Fruit fly (Drosophila melanogaster) whole organism, embryonic: ENCODE results near the gene CG31064.

Experiments used
- CG10209 ChIP-seq: fragments of 200-800 bp; sonication (Bioruptor generic); optimal IDR thresholded peaks from 3 replicates; lab custom pipeline; 2017; ENCODE audit warnings: missing biosample characterization, mild to moderate bottlenecking, missing genetic modification characterization, missing genetic modification reagents
- CG1024 ChIP-seq: fragments of 200-800 bp; sonication (Bioruptor generic); IDR thresholded peaks from 2 replicates; pipeline ENCODE4 v1.3.6; 2022; ENCODE audit warnings: missing biosample characterization, missing genetic modification characterization
- CG10543 ChIP-seq: fragments of 200-800 bp; sonication (Bioruptor generic); optimal IDR thresholded peaks from 3 replicates; lab custom pipeline; 2017; ENCODE audit warnings: missing biosample characterization, mild to moderate bottlenecking, missing genetic modification characterization, moderate library complexity
- CG11504 ChIP-seq: fragments of 200-800 bp; sonication (Bioruptor generic); optimal IDR thresholded peaks from 3 replicates; lab custom pipeline; 2019; ENCODE audit warnings: missing biosample characterization, mild to moderate bottlenecking, missing genetic modification characterization, moderate library complexity
- CG11695 ChIP-seq: fragments of 200-800 bp; sonication (Bioruptor generic); IDR thresholded peaks from 3 replicates; pipeline ENCODE4 v1.3.6; 2022; ENCODE audit warnings: missing biosample characterization, missing genetic modification characterization
- CG12236 ChIP-seq: fragments of 200-800 bp; sonication (Bioruptor generic); optimal IDR thresholded peaks from 2 replicates; lab custom pipeline; 2016; ENCODE audit warnings: missing biosample characterization, missing genetic modification characterization
- CG12391 ChIP-seq: fragments of 200-800 bp; sonication (Bioruptor generic); optimal IDR thresholded peaks from 3 replicates; lab custom pipeline; 2018; ENCODE audit warnings: missing biosample characterization, mild to moderate bottlenecking, missing genetic modification characterization, moderate library complexity
- CG15514 ChIP-seq: fragments of 200-800 bp; sonication (Bioruptor generic); optimal IDR thresholded peaks from 3 replicates; lab custom pipeline; 2017; ENCODE audit warnings: missing biosample characterization, missing genetic modification characterization, mild to moderate bottlenecking, moderate library complexity, missing genetic modification reagents
- CG17359 ChIP-seq: fragments of 200-800 bp; sonication (Bioruptor generic); optimal IDR thresholded peaks from 3 replicates; lab custom pipeline; 2018; ENCODE audit warnings: missing biosample characterization, mild to moderate bottlenecking, missing genetic modification characterization, moderate library complexity
- CG17568 ChIP-seq: fragments of 200-800 bp; sonication (Bioruptor generic); optimal IDR thresholded peaks from 2 replicates; lab custom pipeline; 2018; ENCODE audit warnings: missing biosample characterization, mild to moderate bottlenecking, missing genetic modification characterization, moderate library complexity
- CG17912 ChIP-seq: fragments of 200-800 bp; sonication (Bioruptor generic); optimal IDR thresholded peaks from 2 replicates; lab custom pipeline; 2018; ENCODE audit warnings: missing biosample characterization, mild to moderate bottlenecking, missing genetic modification characterization
- CG2202 ChIP-seq: fragments of 200-800 bp; sonication (Bioruptor generic); optimal IDR thresholded peaks from 2 replicates; lab custom pipeline; 2018; ENCODE audit warnings: missing biosample characterization, mild to moderate bottlenecking, missing genetic modification characterization
- CG30020 ChIP-seq: fragments of 200-800 bp; optimal IDR thresholded peaks from 2 replicates; lab custom pipeline; 2019; ENCODE audit warnings: missing biosample characterization, mild to moderate bottlenecking, missing genetic modification characterization, moderate library complexity
- CG30431 ChIP-seq: fragments of 200-800 bp; sonication (Bioruptor generic); optimal IDR thresholded peaks from 2 replicates; lab custom pipeline; 2017; ENCODE audit warnings: missing biosample characterization, missing genetic modification characterization
- CG33213 ChIP-seq: fragments of 200-800 bp; sonication (Bioruptor generic); optimal IDR thresholded peaks from 3 replicates; lab custom pipeline; 2016; ENCODE audit warnings: missing biosample characterization, missing genetic modification characterization
- CG33557 ChIP-seq: fragments of 200-800 bp; sonication (Bioruptor generic); optimal IDR thresholded peaks from 2 replicates; lab custom pipeline; 2019; ENCODE audit warnings: missing biosample characterization, mild to moderate bottlenecking, missing genetic modification characterization, moderate library complexity
- CG34422 ChIP-seq: fragments of 200-800 bp; sonication (Bioruptor generic); IDR thresholded peaks from 3 replicates; pipeline ENCODE4 v1.3.6; 2022; ENCODE audit warnings: missing biosample characterization, missing genetic modification characterization
- CG42726 ChIP-seq: fragments of 200-800 bp; sonication (Bioruptor generic); IDR thresholded peaks from 2 replicates; pipeline ENCODE4 v1.3.6; 2022; ENCODE audit warnings: missing biosample characterization, missing genetic modification characterization; ENCODE audit not compliant: partially characterized antibody
- CG5245 ChIP-seq: fragments of 200-800 bp; sonication (Bioruptor generic); optimal IDR thresholded peaks from 3 replicates; lab custom pipeline; 2016; ENCODE audit warnings: missing biosample characterization, missing genetic modification characterization
- CG6654 ChIP-seq: fragments of 200-800 bp; sonication (Bioruptor generic); optimal IDR thresholded peaks from 2 replicates; lab custom pipeline; 2017; ENCODE audit warnings: missing biosample characterization, mild to moderate bottlenecking, missing genetic modification characterization
- CG6683 ChIP-seq: fragments of 200-800 bp; sonication (Bioruptor generic); optimal IDR thresholded peaks from 2 replicates; lab custom pipeline; 2017; ENCODE audit warnings: missing biosample characterization, mild to moderate bottlenecking, missing genetic modification characterization, missing genetic modification reagents
- CG6791 ChIP-seq: fragments of 200-800 bp; sonication (Bioruptor generic); IDR thresholded peaks from 3 replicates; pipeline ENCODE4 v1.3.6; 2022; ENCODE audit warnings: missing biosample characterization, missing genetic modification characterization; ENCODE audit not compliant: partially characterized antibody
- CG7928 ChIP-seq: fragments of 200-800 bp; sonication (Bioruptor generic); optimal IDR thresholded peaks from 2 replicates; lab custom pipeline; 2017; ENCODE audit warnings: missing biosample characterization, mild to moderate bottlenecking, missing genetic modification characterization
- CG8765 ChIP-seq: fragments of 200-800 bp; sonication (Bioruptor generic); IDR thresholded peaks from 2 replicates; pipeline ENCODE4 v1.3.6; 2022; ENCODE audit warnings: missing biosample characterization, missing genetic modification characterization
- CG9727 ChIP-seq: fragments of 200-800 bp; sonication (Bioruptor generic); optimal IDR thresholded peaks from 3 replicates; lab custom pipeline; 2017; ENCODE audit warnings: missing biosample characterization, mild to moderate bottlenecking, missing genetic modification characterization
- CTCF ChIP-seq: fragments of 200-800 bp; sonication (Bioruptor generic); optimal IDR thresholded peaks from 2 replicates; lab custom pipeline; 2017; ENCODE audit warnings: missing biosample characterization, mild to moderate bottlenecking, missing genetic modification characterization, moderate library complexity
- Deaf1 ChIP-seq: fragments of 200-800 bp; optimal IDR thresholded peaks from 3 replicates; lab custom pipeline; 2019; ENCODE audit warnings: missing biosample characterization, mild to moderate bottlenecking, missing genetic modification characterization, moderate library complexity
- HLH4C ChIP-seq: fragments of 200-800 bp; sonication (Bioruptor generic); IDR thresholded peaks from 3 replicates; pipeline ENCODE4 v1.3.6; 2022; ENCODE audit warnings: missing biosample characterization, missing genetic modification characterization; ENCODE audit not compliant: partially characterized antibody
- Hmx ChIP-seq: fragments of 200-800 bp; sonication (Bioruptor generic); optimal IDR thresholded peaks from 2 replicates; lab custom pipeline; 2016; ENCODE audit warnings: missing biosample characterization, missing genetic modification characterization
- NC2β ChIP-seq: fragments of 200-800 bp; sonication (Bioruptor generic); optimal IDR thresholded peaks from 2 replicates; lab custom pipeline; 2016; ENCODE audit warnings: missing biosample characterization, missing genetic modification characterization
- PHDP ChIP-seq: fragments of 200-800 bp; sonication (Bioruptor generic); optimal IDR thresholded peaks from 3 replicates; lab custom pipeline; 2018; ENCODE audit warnings: missing biosample characterization, mild to moderate bottlenecking, missing genetic modification characterization, moderate library complexity
- Rx ChIP-seq: fragments of 200-800 bp; sonication (Bioruptor generic); IDR thresholded peaks from 2 replicates; pipeline ENCODE4 v1.3.6; 2022; ENCODE audit warnings: missing biosample characterization, missing genetic modification characterization
- Sox100B ChIP-seq: fragments of 200-800 bp; sonication (Bioruptor generic); optimal IDR thresholded peaks from 3 replicates; lab custom pipeline; 2018; ENCODE audit warnings: missing biosample characterization, mild to moderate bottlenecking, missing genetic modification characterization
- Sry-β ChIP-seq: fragments of 200-800 bp; sonication (Bioruptor generic); optimal IDR thresholded peaks from 2 replicates; lab custom pipeline; 2018; ENCODE audit warnings: missing biosample characterization, mild to moderate bottlenecking, missing genetic modification characterization, moderate library complexity
- bcd ChIP-seq: fragments of 200-800 bp; sonication (Bioruptor generic); optimal IDR thresholded peaks from 2 replicates; lab custom pipeline; 2017; ENCODE audit warnings: missing biosample characterization, mild to moderate bottlenecking, missing genetic modification characterization
- croc ChIP-seq: fragments of 200-800 bp; sonication (Bioruptor generic); conservative IDR thresholded peaks from 3 replicates; pipeline ENCODE4 v1.3.6; 2022; ENCODE audit warnings: missing biosample characterization, missing genetic modification characterization
- crp ChIP-seq, 2 experiments: fragments of 200-800 bp; sonication (Bioruptor generic); optimal IDR thresholded peaks; 2 replicates in 1 of 2; 3 replicates in 1 of 2; lab custom pipeline; 2017; ENCODE audit warnings: missing biosample characterization in 2 of 2, missing genetic modification characterization in 2 of 2, mild to moderate bottlenecking in 1 of 2, moderate library complexity in 1 of 2
- dpn ChIP-seq, 2 experiments: fragments of 200-800 bp; sonication (Bioruptor generic); optimal IDR thresholded peaks; 3 replicates each; lab custom pipeline; 2016; ENCODE audit warnings: missing biosample characterization in 2 of 2, missing genetic modification characterization in 2 of 2
- hb ChIP-seq: fragments of 200-800 bp; sonication (Bioruptor generic); IDR thresholded peaks from 3 replicates; pipeline ENCODE4 v1.3.6; 2022; ENCODE audit warnings: missing biosample characterization, missing genetic modification characterization; ENCODE audit not compliant: partially characterized antibody
- hbn ChIP-seq: fragments of 200-800 bp; sonication (Bioruptor generic); IDR thresholded peaks from 2 replicates; pipeline ENCODE4 v1.3.6; 2022; ENCODE audit warnings: missing biosample characterization, missing genetic modification characterization; ENCODE audit not compliant: partially characterized antibody
- hkb ChIP-seq, 2 experiments: fragments of 200-800 bp in 1 of 2; fragments of >200 bp in 1 of 2; sonication (Bioruptor generic) in 1 of 2; IDR thresholded peaks in 1 of 2; optimal IDR thresholded peaks in 1 of 2; 2 replicates each; pipeline versions ENCODE4 v1.3.6 to Lab custom; 2017 to 2022; ENCODE audit warnings: missing biosample characterization in 1 of 2, missing genetic modification characterization in 1 of 2
- jigr1 ChIP-seq: fragments of 200-800 bp; sonication (Bioruptor generic); IDR thresholded peaks from 3 replicates; pipeline ENCODE4 v1.3.6; 2022; ENCODE audit warnings: missing biosample characterization, missing genetic modification characterization
- mirr ChIP-seq: fragments of 200-800 bp; sonication (Bioruptor generic); optimal IDR thresholded peaks from 3 replicates; lab custom pipeline; 2018; ENCODE audit warnings: missing biosample characterization, mild to moderate bottlenecking, missing genetic modification characterization
- pan ChIP-seq, 4 experiments: fragments of >200 bp in 3 of 4; fragments of 200-800 bp in 1 of 4; sonication (Bioruptor generic) in 1 of 4; optimal IDR thresholded peaks in 3 of 4; IDR thresholded peaks in 1 of 4; 2 replicates each; pipeline versions ENCODE4 v1.3.6 to Lab custom; 2017 to 2022; ENCODE audit warnings: missing biosample characterization in 2 of 4, missing genetic modification characterization in 2 of 4, mixed read lengths in 1 of 4
- pfk ChIP-seq: fragments of 200-800 bp; sonication (Bioruptor generic); optimal IDR thresholded peaks from 2 replicates; lab custom pipeline; 2018; ENCODE audit warnings: missing biosample characterization, mild to moderate bottlenecking, missing genetic modification characterization, moderate library complexity
- rib ChIP-seq: fragments of 200-800 bp; sonication (Bioruptor generic); IDR thresholded peaks from 2 replicates; pipeline ENCODE4 v1.3.6; 2022; ENCODE audit warnings: missing biosample characterization, missing genetic modification characterization
- sna ChIP-seq: fragments of 200-800 bp; sonication (Bioruptor generic); IDR thresholded peaks from 2 replicates; pipeline ENCODE4 v1.3.6; 2022; ENCODE audit warnings: missing biosample characterization, missing genetic modification characterization; ENCODE audit not compliant: partially characterized antibody
- sug ChIP-seq: fragments of 200-800 bp; optimal IDR thresholded peaks from 2 replicates; lab custom pipeline; 2019; ENCODE audit warnings: missing biosample characterization, mild to moderate bottlenecking, missing genetic modification characterization, moderate library complexity
- tna ChIP-seq: fragments of 200-800 bp; sonication (Bioruptor generic); IDR thresholded peaks from 2 replicates; pipeline ENCODE4 v1.3.6; 2022; ENCODE audit warnings: missing biosample characterization, missing genetic modification characterization; ENCODE audit not compliant: partially characterized antibody

The CG31064 gene

DNA sequence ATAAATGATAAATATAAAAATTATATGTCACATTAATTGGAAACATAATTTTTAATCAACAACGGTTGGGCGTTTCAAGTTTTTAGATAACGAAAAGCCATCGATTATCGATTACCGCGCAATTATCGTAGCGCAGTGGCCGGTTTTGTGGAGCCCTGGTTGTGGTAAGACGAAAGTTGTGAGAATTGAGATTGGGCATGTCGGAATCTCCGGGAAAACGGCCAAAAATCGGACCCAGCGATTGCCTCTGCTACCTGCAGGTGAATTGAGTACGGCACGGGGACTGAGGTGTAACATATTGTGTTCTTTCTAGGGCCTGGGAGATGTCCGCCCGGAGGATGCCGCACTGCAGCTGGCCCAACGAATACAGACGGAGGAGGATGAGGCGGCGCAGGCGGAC is 44.8 kb upstream of the CG31064 start, which contains the start of gene CG3368 (continued):
- TF ChIP-seq croc (no peak), CG12236 (no peak), CG17568 (GFP tag; lab: Kevin White, UChicago) (no peak), CG7928 (GFP tag; lab: Kevin White, UChicago) (peak; percentile 93), pfk (no peak), bcd (no peak), CG10209 (GFP tag; lab: Kevin White, UChicago) (no peak), PHDP (tag; lab: Kevin White, UChicago) (no peak), CG11695 (GFP tag; lab: Robert Waterston, UW) (no peak), CG34422 (peak; percentile 30; the same call in 1 of the 3 replicates), rib (no peak), CG6791 (GFP tag; lab: Robert Waterston, UW) (peak; percentile 73), crp (GFP tag; optimal IDR thresholded peaks at IDR 0.05; lab: Kevin White, UChicago) (peak in 1 of 2 experiments; percentile 25), CG30431 (no peak), Sry-β (GFP tag; lab: Kevin White, UChicago) (no peak), CG33213 (GFP tag; lab: Kevin White, UChicago) (no peak), hkb (optimal IDR thresholded peaks at IDR 0.05; lab: Kevin White, UChicago) (no peak), hkb (GFP tag; IDR thresholded peaks at IDR 0.05; lab: Robert Waterston, UW) (no peak), CG8765 (GFP tag; lab: Robert Waterston, UW) (no peak), Hmx (GFP tag; lab: Kevin White, UChicago) (no peak), CG17912 (GFP tag; lab: Kevin White, UChicago) (no peak), CG15514 (GFP tag; lab: Kevin White, UChicago) (peak; percentile 49), Rx (GFP tag; lab: Robert Waterston, UW) (no peak), sna (GFP tag; lab: Robert Waterston, UW) (peak; percentile 76), CG6654 (GFP tag; lab: Kevin White, UChicago) (no peak), mirr (GFP tag; lab: Kevin White, UChicago) (no peak), Sox100B (GFP tag; lab: Kevin White, UChicago) (no peak), CG9727 (GFP tag; lab: Kevin White, UChicago) (no peak), dpn (GFP tag; optimal IDR thresholded peaks at IDR 0.05; lab: Kevin White, UChicago) (no peak), CG33557 (GFP tag; lab: Kevin White, UChicago) (no peak), CG42726 (GFP tag; lab: Robert Waterston, UW) (0 out of 2 replicates have a peak, but pooled peaks have one; percentile 41), CG2202 (tag; lab: Kevin White, UChicago) (no peak), Deaf1 (no peak), CTCF (GFP tag; lab: Kevin White, UChicago) (no peak), CG30020 (tag; lab: Kevin White, UChicago) (no peak), HLH4C (peak; percentile 86), CG17359 (tag; lab: Kevin White, UChicago) (no peak), CG12391 (tag; lab: Kevin White, UChicago) (no peak), CG11504 (tag; lab: Kevin White, UChicago) (peak; percentile 12), hb (GFP tag; lab: Robert Waterston, UW) (peak; percentile 62; the same call in 2 of the 3 replicates), CG5245 (no peak), tna (GFP tag; lab: Robert Waterston, UW) (peak; percentile 63; the same call in 1 of the 2 replicates), CG6683 (no peak), sug (tag; lab: Kevin White, UChicago) (peak; percentile 13), NC2β (GFP tag; lab: Kevin White, UChicago) (no peak), CG10543 (GFP tag; lab: Kevin White, UChicago) (no peak), jigr1 (GFP tag; lab: Robert Waterston, UW) (no peak), hbn (peak; percentile 30; the same call in 1 of the 2 replicates), CG1024 (no peak), pan (optimal IDR thresholded peaks at IDR 0.05; lab: Kevin White, UChicago) (no peak), pan (GFP tag; optimal IDR thresholded peaks at IDR 0.05 in 1 of 2, IDR thresholded peaks at IDR 0.05 in 1 of 2) (no peak)
